Worm (Caenorhabditis elegans): ENCODE results near the gene F10E7.11.
A peak's percentile ranks its signal among the peaks of the same experiment; 100 is the strongest.

The F10E7.11 gene

ce11 chrII:7115638-7116037, 7.1 kb downstream of the F10E7.11 start, which contains the start of gene cutl-5:
Gene cutl-5, minus strand, starts transcription at chrII:7115906.
- TF ChIP-seq hmbx-1 (tag; optimal IDR thresholded peaks at IDR 0.05) (no peak), B0310.2 (tag; optimal IDR thresholded peaks at IDR 0.05) (no peak)

DNA sequence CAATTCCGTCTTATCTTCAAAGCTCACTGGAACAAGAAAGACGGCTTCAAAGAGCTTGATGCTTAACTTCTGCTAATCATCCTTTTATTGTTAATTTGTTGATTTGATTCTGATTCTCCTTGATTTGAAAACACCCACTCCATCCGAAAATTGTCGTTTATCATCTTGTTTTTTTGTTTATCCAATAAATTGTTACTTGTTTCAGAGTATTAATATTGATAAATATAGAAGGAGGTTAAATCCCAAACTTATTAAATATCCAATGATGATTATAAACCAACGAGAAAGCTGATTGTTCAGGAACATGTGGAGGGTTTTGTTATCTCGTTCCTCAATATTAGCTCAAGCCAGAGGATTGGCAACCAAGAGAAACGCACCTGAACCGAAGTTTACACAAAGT, 9.9 kb downstream of the F10E7.11 start, which contains the start of gene F10E7.6:
TSS of gene F10E7.6 (plus strand) at position 301 of the 400 bp plus-strand sequence.
- no peak for TF ChIP-seq ceh-36 (tag; optimal IDR thresholded peaks at IDR 0.05)
- TF ChIP-seq tbx-11 (GFP tag; IDR thresholded peaks at IDR 0.05) = no peak
- TF ChIP-seq B0310.2 (tag; optimal IDR thresholded peaks at IDR 0.05) = no peak
- TF ChIP-seq ceh-13 (GFP tag; optimal IDR thresholded peaks at IDR 0.05) = no peak
- TF ChIP-seq hmg-4 (GFP tag; optimal IDR thresholded peaks at IDR 0.05) = no peak
- no peak for TF ChIP-seq ama-1 (optimal IDR thresholded peaks at IDR 0.05)
- TF ChIP-seq F13C5.2 (tag; optimal IDR thresholded peaks at IDR 0.05) = no peak
- TF ChIP-seq hmbx-1 (tag; optimal IDR thresholded peaks at IDR 0.05) = no peak
- TF ChIP-seq hnd-1 (tag; optimal IDR thresholded peaks at IDR 0.05) = no peak
- no peak for TF ChIP-seq tra-4 (tag; optimal IDR thresholded peaks at IDR 0.05)

ce11 chrII:7111657-7112049, 11.0 kb downstream of the F10E7.11 start, which contains the start of gene F10E7.5:
Gene F10E7.5, plus strand, starts transcription at chrII:7111978.
- no peak for TF ChIP-seq hnd-1 (tag; optimal IDR thresholded peaks at IDR 0.05)
- peak; percentile 68 for TF ChIP-seq F13C5.2 (tag; optimal IDR thresholded peaks at IDR 0.05)

DNA sequence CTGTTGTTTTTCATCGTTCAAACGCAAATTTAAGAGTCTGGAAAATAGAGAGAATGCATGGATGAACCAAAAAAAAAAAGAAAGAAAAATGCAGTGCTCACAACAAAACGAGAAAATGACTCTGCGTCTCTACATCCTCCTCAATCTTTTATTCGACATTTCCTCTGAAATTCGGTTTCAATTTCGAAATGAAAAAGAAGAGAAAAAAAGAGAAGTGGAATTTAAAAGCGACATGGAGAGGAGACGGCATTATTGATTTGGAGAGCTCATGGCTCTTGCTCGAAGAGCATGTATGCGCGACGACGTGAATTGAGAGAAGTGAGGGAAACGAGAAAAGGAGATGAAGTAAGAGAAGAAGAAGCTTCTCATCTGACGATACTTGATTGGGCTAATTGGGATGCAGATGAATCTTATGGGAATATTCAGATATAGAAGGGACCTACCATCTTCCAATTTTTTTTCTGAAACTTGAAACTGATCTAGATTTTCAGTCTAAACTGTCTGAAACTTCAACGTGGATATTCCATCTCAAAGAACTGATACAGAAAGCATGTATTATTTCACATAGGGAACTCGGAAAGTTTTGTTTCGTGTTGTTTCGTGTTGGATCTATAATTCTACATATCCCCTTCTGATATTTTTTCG, 11.6 kb downstream of the F10E7.11 start:
- TF ChIP-seq flt-1 (GFP tag; IDR thresholded peaks at IDR 0.05) = no peak
- TF ChIP-seq tbx-11 (GFP tag; IDR thresholded peaks at IDR 0.05) = no peak
- TF ChIP-seq aly-1 (tag; optimal IDR thresholded peaks at IDR 0.05) = no peak
- no peak for TF ChIP-seq ceh-13 (GFP tag; optimal IDR thresholded peaks at IDR 0.05)
- no peak for TF ChIP-seq hmbx-1 (tag; optimal IDR thresholded peaks at IDR 0.05)

- TF ChIP-seq hmbx-1 (tag; optimal IDR thresholded peaks at IDR 0.05) (no peak), tra-4 (tag; optimal IDR thresholded peaks at IDR 0.05) (no peak), tbx-11 (GFP tag; IDR thresholded peaks at IDR 0.05) (no peak), F13C5.2 (tag; optimal IDR thresholded peaks at IDR 0.05) (no peak), sea-1 (GFP tag; conservative IDR thresholded peaks at IDR 0.05) (no peak)
These were observed 12.7 kb downstream of the F10E7.11 start, which contains the start of gene F10E7.9 for ce11 chrII:7109956-7110355. Gene F10E7.9, minus strand, starts transcription at chrII:7110056.

DNA sequence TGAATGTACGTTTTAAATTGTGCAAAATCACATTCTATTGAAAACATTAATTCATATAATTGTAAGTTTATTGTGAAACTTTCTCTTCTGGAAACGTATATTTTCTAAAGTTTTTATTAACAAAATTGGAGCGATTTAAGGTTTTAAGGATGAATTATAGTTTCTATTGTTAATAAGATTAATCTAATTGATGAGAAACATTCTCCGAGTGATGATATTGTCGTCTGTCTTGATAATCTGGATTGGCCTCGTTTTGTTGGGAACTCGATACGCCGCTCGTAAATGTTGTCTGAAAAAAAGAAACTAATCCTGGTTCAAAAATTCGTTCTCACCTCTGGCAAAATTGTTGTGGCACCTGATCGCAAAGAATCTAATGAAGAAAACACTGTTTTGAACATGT, 16.4 kb downstream of the F10E7.11 start:
- TF ChIP-seq tbx-37 (GFP tag; conservative IDR thresholded peaks at IDR 0.05) = no peak
- TF ChIP-seq pes-1 (GFP tag; IDR thresholded peaks at IDR 0.05) = no peak
- no peak for TF ChIP-seq tbx-11 (GFP tag; IDR thresholded peaks at IDR 0.05)
- no peak for TF ChIP-seq scrt-1 (GFP tag; IDR thresholded peaks at IDR 0.05)
- no peak for TF ChIP-seq ama-1 (optimal IDR thresholded peaks at IDR 0.05)

ce11 chrII:7104794-7105613, 17.7 kb downstream of the F10E7.11 start, which contains the start of the genes farl-11 and rpl-33:
Gene farl-11, minus strand, starts transcription at chrII:7105035.
Gene rpl-33, plus strand, starts transcription at chrII:7105563.
- TF ChIP-seq ceh-36 (tag; optimal IDR thresholded peaks at IDR 0.05) = no peak
- TF ChIP-seq flt-1 (GFP tag; IDR thresholded peaks at IDR 0.05) = 0 out of 2 replicates have a peak, but pooled peaks have one; percentile 27
- no peak for TF ChIP-seq ceh-13 (GFP tag; optimal IDR thresholded peaks at IDR 0.05)
- TF ChIP-seq ama-1 (optimal IDR thresholded peaks at IDR 0.05) = no peak
- TF ChIP-seq B0310.2 (tag; optimal IDR thresholded peaks at IDR 0.05) = no peak
- peak; percentile 51 for TF ChIP-seq F13C5.2 (tag; optimal IDR thresholded peaks at IDR 0.05)
- TF ChIP-seq sea-1 (GFP tag; conservative IDR thresholded peaks at IDR 0.05) = no peak
- no peak for TF ChIP-seq tra-4 (tag; optimal IDR thresholded peaks at IDR 0.05)
- no peak for TF ChIP-seq pes-1 (GFP tag; IDR thresholded peaks at IDR 0.05)
- no peak for TF ChIP-seq scrt-1 (GFP tag; IDR thresholded peaks at IDR 0.05)
- TF ChIP-seq hmbx-1 (tag; optimal IDR thresholded peaks at IDR 0.05) = no peak

ce11 chrII:7103111-7103510, 19.6 kb downstream of the F10E7.11 start:
- TF ChIP-seq tbx-11 (GFP tag; IDR thresholded peaks at IDR 0.05) (no peak), pes-1 (GFP tag; IDR thresholded peaks at IDR 0.05) (no peak), hmg-4 (GFP tag; optimal IDR thresholded peaks at IDR 0.05) (no peak), ceh-13 (GFP tag; optimal IDR thresholded peaks at IDR 0.05) (no peak), ceh-36 (tag; optimal IDR thresholded peaks at IDR 0.05) (no peak), ama-1 (optimal IDR thresholded peaks at IDR 0.05) (no peak), hmbx-1 (tag; optimal IDR thresholded peaks at IDR 0.05) (no peak)

DNA sequence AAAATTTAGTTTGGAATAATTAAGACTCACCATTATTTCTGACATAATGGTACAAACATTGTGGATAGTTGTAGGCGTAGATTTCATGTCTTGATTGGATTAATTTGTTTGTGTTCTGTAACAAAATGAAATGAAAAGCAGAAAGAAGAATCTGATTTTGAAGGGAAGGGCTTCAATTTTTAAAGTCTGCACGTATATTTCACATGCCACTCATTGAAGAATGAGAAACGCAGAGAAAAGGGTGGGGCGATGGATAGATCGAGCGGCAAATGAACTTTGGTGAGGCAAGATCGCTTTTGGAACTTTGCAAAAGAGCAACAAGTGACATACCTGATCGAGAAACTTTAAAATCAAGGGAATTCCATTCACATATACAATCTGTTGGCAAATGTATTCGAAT, 20.4 kb downstream of the F10E7.11 start:
- no peak for TF ChIP-seq tra-4 (tag; optimal IDR thresholded peaks at IDR 0.05)
- no peak for TF ChIP-seq ceh-13 (GFP tag; optimal IDR thresholded peaks at IDR 0.05)
- no peak for TF ChIP-seq scrt-1 (GFP tag; IDR thresholded peaks at IDR 0.05)
- TF ChIP-seq tbx-37 (GFP tag; conservative IDR thresholded peaks at IDR 0.05) = no peak

Measured in whole organism, early embryonic.